Worm (Caenorhabditis elegans) whole organism, L1 larva: ENCODE measurements around the gene nhr-122.
A peak's percentile ranks its signal among the peaks of the same experiment; 100 is the strongest.

Experiments used
- C04F5.9 ChIP-seq: sonication (generic microtip); optimal IDR thresholded peaks from 2 replicates; lab custom pipeline; 2016; ENCODE audit warnings: missing genetic modification characterization, missing compliant biosample characterization
- C16A3.4 ChIP-seq: fragments of 150-350 bp; optimal IDR thresholded peaks from 2 replicates; lab custom pipeline; 2014; ENCODE audit warnings: missing biosample characterization, missing genetic modification characterization
- C34B4.2 ChIP-seq: sonication (generic microtip); optimal IDR thresholded peaks from 2 replicates; lab custom pipeline; 2017; ENCODE audit warnings: mild to moderate bottlenecking, missing genetic modification characterization, missing compliant biosample characterization
- Y116A8C.19 ChIP-seq: sonication (generic microtip); optimal IDR thresholded peaks from 2 replicates; lab custom pipeline; 2016; ENCODE audit warnings: missing compliant biosample characterization, missing genetic modification characterization, borderline replicate concordance
- ama-1 ChIP-seq: fragments of 150-350 bp; optimal IDR thresholded peaks from 2 replicates; lab custom pipeline; 2014
- blmp-1 ChIP-seq: fragments of 150-350 bp; optimal IDR thresholded peaks from 2 replicates; lab custom pipeline; 2014; ENCODE audit warnings: missing biosample characterization, missing genetic modification characterization
- ceh-8 ChIP-seq: fragments of 200-800 bp; sonication (Bioruptor generic); optimal IDR thresholded peaks from 2 replicates; lab custom pipeline; 2018; ENCODE audit warnings: mild to moderate bottlenecking, missing genetic modification characterization, moderate library complexity, missing compliant biosample characterization
- ceh-82 ChIP-seq, 3 experiments: fragments of 150-350 bp in 1 of 3; sonication (generic microtip) in 2 of 3; optimal IDR thresholded peaks; 2 replicates each; lab custom pipeline; 2014 to 2017; ENCODE audit warnings: missing biosample characterization in 3 of 3, missing genetic modification characterization in 3 of 3
- ceh-88 ChIP-seq: fragments of 200-800 bp; sonication (Bioruptor generic); IDR thresholded peaks from 2 replicates; pipeline ENCODE4 v1.3.6; 2022; ENCODE audit warnings: missing genetic modification characterization, missing compliant biosample characterization
- ceh-90 ChIP-seq: sonication (generic microtip); optimal IDR thresholded peaks from 2 replicates; lab custom pipeline; 2016; ENCODE audit warnings: missing genetic modification characterization, missing compliant biosample characterization
- efl-1 ChIP-seq, 4 experiments: fragments of 150-350 bp; optimal IDR thresholded peaks in 3 of 4; peaks in 1 of 4; 1 replicate in 1 of 4; 2 replicates in 3 of 4; lab custom pipeline; 2014; ENCODE audit warnings: missing biosample characterization in 2 of 4, missing genetic modification characterization in 2 of 4, missing genetic modification reagents in 2 of 4
- egl-13 ChIP-seq: sonication (generic microtip); optimal IDR thresholded peaks from 2 replicates; lab custom pipeline; 2016; ENCODE audit warnings: missing genotype, missing genetic modification reagents, missing genetic modification characterization, missing compliant biosample characterization
- elt-3 ChIP-seq, 6 experiments: fragments of 150-350 bp in 1 of 6; sonication (generic microtip); optimal IDR thresholded peaks; 2 replicates each; lab custom pipeline; 2017 to 2018; ENCODE audit warnings: missing biosample characterization in 6 of 6, missing genetic modification characterization in 6 of 6, inconsistent platforms in 1 of 6
- ets-5 ChIP-seq: fragments of 200-800 bp; sonication (Bioruptor generic); IDR thresholded peaks from 2 replicates; pipeline ENCODE4 v1.3.6; 2022; ENCODE audit warnings: missing genetic modification characterization, missing compliant biosample characterization
- fkh-4 ChIP-seq: sonication (generic microtip); optimal IDR thresholded peaks from 2 replicates; lab custom pipeline; 2016; ENCODE audit warnings: missing compliant biosample characterization, missing genetic modification characterization, borderline replicate concordance
- fkh-8 ChIP-seq: sonication (generic microtip); optimal IDR thresholded peaks from 2 replicates; lab custom pipeline; 2016; ENCODE audit warnings: mild to moderate bottlenecking, missing genetic modification characterization, missing compliant biosample characterization
- hlh-17 ChIP-seq: fragments of 200-800 bp; sonication (Bioruptor generic); optimal IDR thresholded peaks from 2 replicates; lab custom pipeline; 2018; ENCODE audit warnings: missing genetic modification characterization, mild to moderate bottlenecking, missing compliant biosample characterization, moderate library complexity, borderline replicate concordance
- irx-1 ChIP-seq: sonication (generic microtip); optimal IDR thresholded peaks from 2 replicates; lab custom pipeline; 2016; ENCODE audit warnings: missing genetic modification characterization, missing compliant biosample characterization
- isw-1 ChIP-seq: fragments of 200-800 bp; sonication (Bioruptor generic); IDR thresholded peaks from 2 replicates; pipeline ENCODE4 v1.3.6; 2022; ENCODE audit warnings: missing genetic modification characterization, missing compliant biosample characterization
- jun-1 ChIP-seq: fragments of 150-350 bp; optimal IDR thresholded peaks from 2 replicates; lab custom pipeline; 2014; ENCODE audit warnings: missing biosample characterization, missing genetic modification reagents, missing genetic modification characterization
- lin-13 ChIP-seq: fragments of 150-350 bp; optimal IDR thresholded peaks from 2 replicates; lab custom pipeline; 2014; ENCODE audit warnings: missing biosample characterization, missing genetic modification reagents, missing genetic modification characterization
- lin-39 ChIP-seq: fragments of 150-350 bp; optimal IDR thresholded peaks from 2 replicates; lab custom pipeline; 2014; ENCODE audit warnings: missing biosample characterization, missing genetic modification reagents, missing genetic modification characterization
- lir-3 ChIP-seq: sonication (generic microtip); optimal IDR thresholded peaks from 2 replicates; lab custom pipeline; 2016; ENCODE audit warnings: mild to moderate bottlenecking, missing genetic modification characterization, moderate library complexity, missing compliant biosample characterization; ENCODE audit not compliant: poor library complexity
- mab-9 ChIP-seq: fragments of 200-800 bp; sonication (Bioruptor generic); IDR thresholded peaks from 2 replicates; pipeline ENCODE4 v1.3.6; 2022; ENCODE audit warnings: missing genetic modification reagents, missing genetic modification characterization, missing compliant biosample characterization
- mep-1 ChIP-seq: fragments of 150-350 bp; optimal IDR thresholded peaks from 2 replicates; lab custom pipeline; 2014; ENCODE audit warnings: missing biosample characterization, missing genetic modification characterization
- nhr-12 ChIP-seq: sonication (generic microtip); optimal IDR thresholded peaks from 2 replicates; lab custom pipeline; 2017; ENCODE audit warnings: missing biosample characterization, missing genetic modification characterization
- nhr-19 ChIP-seq: fragments of 200-800 bp; sonication (Bioruptor generic); conservative IDR thresholded peaks from 2 replicates; pipeline ENCODE4 v1.3.6; 2022; ENCODE audit warnings: missing genetic modification characterization, missing compliant biosample characterization
- nhr-20 ChIP-seq: sonication (generic microtip); optimal IDR thresholded peaks from 2 replicates; lab custom pipeline; 2016; ENCODE audit warnings: mild to moderate bottlenecking, missing genetic modification characterization, missing compliant biosample characterization
- nhr-28 ChIP-seq: fragments of 150-350 bp; optimal IDR thresholded peaks from 2 replicates; lab custom pipeline; 2014; ENCODE audit warnings: missing biosample characterization, missing genetic modification characterization
- nhr-77 ChIP-seq: fragments of 150-350 bp; optimal IDR thresholded peaks from 2 replicates; lab custom pipeline; 2014; ENCODE audit warnings: missing biosample characterization, missing genetic modification characterization
- pax-3 ChIP-seq: fragments of 200-800 bp; sonication (Bioruptor generic); optimal IDR thresholded peaks from 2 replicates; lab custom pipeline; 2018; ENCODE audit warnings: mild to moderate bottlenecking, missing genetic modification characterization, moderate library complexity, missing compliant biosample characterization
- rnt-1 ChIP-seq: sonication (generic microtip); optimal IDR thresholded peaks from 2 replicates; lab custom pipeline; 2016; ENCODE audit warnings: mild to moderate bottlenecking, missing genetic modification characterization, moderate library complexity, missing compliant biosample characterization
- sox-4 ChIP-seq: sonication (generic microtip); optimal IDR thresholded peaks from 2 replicates; lab custom pipeline; 2016; ENCODE audit warnings: missing genetic modification characterization, missing compliant biosample characterization
- sup-37 ChIP-seq: fragments of 200-800 bp; sonication (Bioruptor generic); optimal IDR thresholded peaks from 2 replicates; lab custom pipeline; 2018; ENCODE audit warnings: mild to moderate bottlenecking, missing genetic modification characterization, missing compliant biosample characterization
- swsn-7 ChIP-seq: sonication (generic microtip); optimal IDR thresholded peaks from 2 replicates; lab custom pipeline; 2016; ENCODE audit warnings: missing genetic modification characterization, missing compliant biosample characterization
- unc-30 ChIP-seq: sonication (generic microtip); optimal IDR thresholded peaks from 2 replicates; lab custom pipeline; 2017; ENCODE audit warnings: missing biosample characterization, missing genetic modification characterization
- unc-62 ChIP-seq: fragments of 150-350 bp; optimal IDR thresholded peaks from 2 replicates; lab custom pipeline; 2014; ENCODE audit warnings: missing biosample characterization, missing genetic modification reagents, missing genetic modification characterization
- unc-86 ChIP-seq: sonication (generic microtip); optimal IDR thresholded peaks from 2 replicates; lab custom pipeline; 2016; ENCODE audit warnings: missing genetic modification characterization, missing compliant biosample characterization
- unc-98 ChIP-seq: fragments of 200-800 bp; sonication (Bioruptor generic); IDR thresholded peaks from 2 replicates; pipeline ENCODE4 v1.3.6; 2022; ENCODE audit warnings: missing genetic modification characterization, missing compliant biosample characterization
- vab-15 ChIP-seq: sonication (generic microtip); optimal IDR thresholded peaks from 2 replicates; lab custom pipeline; 2017; ENCODE audit warnings: missing genotype, mild to moderate bottlenecking, missing genetic modification characterization, missing compliant biosample characterization
- ztf-11 ChIP-seq, 2 experiments: sonication (generic microtip); optimal IDR thresholded peaks; 2 replicates each; lab custom pipeline; 2016 to 2017; ENCODE audit warnings: missing genetic modification characterization in 2 of 2, missing biosample characterization in 1 of 2, missing compliant biosample characterization in 1 of 2

Gene nhr-122

DNA sequence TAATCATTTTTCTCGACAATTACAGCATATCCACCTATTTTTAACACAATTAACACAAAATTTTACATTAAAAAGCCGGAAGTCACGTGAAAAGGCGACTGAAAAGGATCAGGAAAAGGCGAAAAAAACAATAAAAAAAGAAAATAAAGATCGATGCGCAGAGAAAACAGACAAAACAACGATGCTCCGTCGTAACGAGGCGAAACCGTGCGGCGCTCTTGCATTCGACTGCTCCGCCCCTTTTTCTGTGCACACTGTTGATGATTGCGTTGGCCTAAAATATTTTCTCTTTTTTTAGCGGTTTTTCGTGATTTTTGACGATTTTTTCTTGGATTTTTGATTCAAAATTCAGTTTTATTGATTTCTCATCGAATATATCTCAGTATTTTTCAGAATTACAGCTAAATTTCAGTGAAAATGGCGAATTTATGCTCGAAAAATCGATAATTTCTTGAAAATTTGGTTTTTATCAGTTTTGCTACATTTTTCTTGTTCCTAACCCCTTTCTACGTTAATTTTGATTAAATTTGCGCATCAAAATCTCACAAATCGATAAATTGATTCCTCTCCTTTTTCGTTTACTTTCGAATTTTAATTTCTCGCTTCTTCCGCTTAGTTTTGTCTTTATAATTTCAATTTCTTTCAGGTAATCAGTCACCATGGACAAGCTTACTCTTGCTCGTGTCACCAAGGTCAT is 45.5 kb downstream of the nhr-122 start, which contains the start of gene rps-28 (continued):
- peak; percentile 97 for TF ChIP-seq isw-1 (GFP tag; lab: Robert Waterston, UW)
- TF ChIP-seq rnt-1 (tag; lab: Kevin White, UChicago): peak; percentile 97
- TF ChIP-seq C16A3.4: peak; percentile 99
- TF ChIP-seq Y116A8C.19: no peak
- TF ChIP-seq ets-5: no peak
- TF ChIP-seq efl-1 (optimal IDR thresholded peaks at IDR 0.05; lab: Kevin White, UChicago): peak; percentile 92 to 95
- peak; percentile 87 to 98 for TF ChIP-seq efl-1 (GFP tag; optimal IDR thresholded peaks at IDR 0.05 in 1 of 2; lab: Kevin White, UChicago)
- TF ChIP-seq pax-3 (tag; lab: Kevin White, UChicago): peak; percentile 96
- TF ChIP-seq elt-3 (tag; optimal IDR thresholded peaks at IDR 0.05; lab: Kevin White, UChicago): peak; percentile 70 to 99 (median 94)
- peak; percentile 96 for TF ChIP-seq unc-86 (tag; lab: Kevin White, UChicago)
- TF ChIP-seq unc-30 (tag; lab: Kevin White, UChicago): peak; percentile 38
- peak; percentile 90 for TF ChIP-seq C04F5.9
- no peak for TF ChIP-seq nhr-12 (tag; lab: Kevin White, UChicago)
- TF ChIP-seq lin-39 (tag; lab: Kevin White, UChicago): peak; percentile 89
- peak; percentile 92 for TF ChIP-seq jun-1 (tag; lab: Kevin White, UChicago)
- peak; percentile 77 for TF ChIP-seq sup-37
- TF ChIP-seq sox-4 (tag; lab: Kevin White, UChicago): peak; percentile 83
- TF ChIP-seq nhr-20 (tag; lab: Kevin White, UChicago): peak; percentile 98
- TF ChIP-seq ztf-11 (tag; optimal IDR thresholded peaks at IDR 0.05; lab: Kevin White, UChicago): peak; percentile 75 to 87
- TF ChIP-seq lir-3 (tag; lab: Kevin White, UChicago): peak; percentile 90
- peak; percentile 94 for TF ChIP-seq ceh-8
- TF ChIP-seq hlh-17: no peak
- TF ChIP-seq vab-15 (tag; lab: Kevin White, UChicago): peak; percentile 98
- TF ChIP-seq nhr-28 (tag; lab: Kevin White, UChicago): no peak
- peak; percentile 2 for TF ChIP-seq unc-62 (GFP tag; lab: Kevin White, UChicago)
- peak; percentile 98 for TF ChIP-seq swsn-7
- peak; percentile 39 for TF ChIP-seq C34B4.2 (tag; lab: Kevin White, UChicago)
- peak; percentile 90 for TF ChIP-seq egl-13 (tag; lab: Kevin White, UChicago)
- peak; percentile 83 for TF ChIP-seq mab-9 (GFP tag; lab: Robert Waterston, UW)
- peak; percentile 98 to 99 (median 98) for TF ChIP-seq ceh-82 (tag; optimal IDR thresholded peaks at IDR 0.05; lab: Kevin White, UChicago)
- peak; percentile 99 for TF ChIP-seq lin-13 (GFP tag; lab: Kevin White, UChicago)
- TF ChIP-seq ceh-90 (tag; lab: Kevin White, UChicago): peak; percentile 66
- TF ChIP-seq nhr-77 (tag; lab: Kevin White, UChicago): peak; percentile 98

DNA sequence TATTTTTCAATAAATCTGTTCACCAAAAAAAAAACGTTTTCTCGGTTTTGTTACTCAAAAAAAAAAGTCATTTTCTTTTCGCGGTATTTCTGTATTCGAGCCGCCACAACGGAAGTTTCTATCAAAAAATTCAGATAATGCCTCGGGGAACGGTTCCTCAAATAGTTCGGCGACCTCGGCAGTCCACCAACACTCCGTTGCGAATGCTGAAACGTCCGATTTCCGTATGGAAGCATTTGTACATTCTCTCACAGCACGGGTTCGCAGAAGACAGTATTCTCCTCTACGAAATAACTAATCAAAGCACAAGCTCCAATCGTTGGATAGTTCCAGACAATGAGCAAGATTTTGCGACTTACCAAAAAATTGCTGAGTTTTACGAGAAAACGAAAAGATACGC is 46.3 kb downstream of the nhr-122 start, which contains the start of gene Y41D4B.4:
Gene Y41D4B.4 (plus strand): TSS at position 133 of the 400 bp plus-strand sequence.
- TF ChIP-seq blmp-1 (tag; lab: Kevin White, UChicago) (no peak), ama-1 (lab: Kevin White, UChicago) (no peak), fkh-8 (no peak), irx-1 (tag; lab: Kevin White, UChicago) (no peak), nhr-19 (GFP tag; lab: Robert Waterston, UW) (no peak), ceh-88 (GFP tag; lab: Robert Waterston, UW) (no peak), lin-13 (GFP tag; lab: Kevin White, UChicago) (no peak), mep-1 (no peak), unc-98 (GFP tag; lab: Robert Waterston, UW) (no peak), fkh-4 (no peak), C34B4.2 (tag; lab: Kevin White, UChicago) (no peak)
- TF ChIP-seq, all 84 proteins: peak for 0
